Fruit fly (Drosophila melanogaster) Kc167 (cell line): ENCODE measurements around the gene Eig71Ef.

Experiments
- Myc ChIP-seq: fragments of >200 bp; optimal IDR thresholded peaks from 2 replicates; lab custom pipeline; 2017; ENCODE audit warnings: missing external identifiers
- h ChIP-seq: fragments of >200 bp; optimal IDR thresholded peaks from 3 replicates; lab custom pipeline; 2018; ENCODE audit warnings: missing external identifiers
- psq ChIP-seq: fragments of >200 bp; optimal IDR thresholded peaks from 2 replicates; lab custom pipeline; 2017; ENCODE audit warnings: missing external identifiers
- ttk ChIP-seq: sonication (Bioruptor generic); optimal IDR thresholded peaks from 2 replicates; lab custom pipeline; 2017; ENCODE audit warnings: missing external identifiers

DNA sequence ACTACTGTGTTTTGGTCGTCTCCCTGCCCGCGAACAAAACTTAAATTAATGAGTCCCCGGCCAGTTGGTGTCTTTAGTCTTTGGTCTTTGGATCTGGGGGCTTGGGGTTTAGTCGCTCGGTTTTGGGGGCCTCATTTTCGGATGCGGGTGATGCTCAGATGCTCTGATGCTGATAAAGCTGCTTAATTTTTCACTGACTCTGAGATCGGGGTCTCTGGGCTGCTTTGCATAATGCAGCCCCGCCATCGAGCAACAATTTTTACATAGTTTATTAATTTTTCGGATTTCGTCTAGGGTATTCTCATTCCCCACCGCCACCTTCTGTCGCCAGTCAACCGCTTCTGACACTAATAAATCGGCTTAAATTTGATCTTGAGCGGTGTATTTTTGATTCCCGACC lies 45.0 kb upstream of the Eig71Ef start:
- TF ChIP-seq Myc (lab: Kevin White, UChicago) (no peak), h (lab: Kevin White, UChicago) (no peak), ttk (no peak), psq (lab: Kevin White, UChicago) (no peak)
